Fruit fly (Drosophila melanogaster): Measurements from ENCODE around the gene CG14860.

dm6 chr3R:14873345-14873744, 21.2 kb upstream of the CG14860 start:
- TF ChIP-seq psq (optimal IDR thresholded peaks at IDR 0.05) (no peak), CG8478 (optimal IDR thresholded peaks at IDR 0.05) (no peak), pan (optimal IDR thresholded peaks at IDR 0.05) (no peak)

Measured in whole organism.